Worm (Caenorhabditis elegans) whole organism, mixed stage, embryonic: ENCODE results near the gene Y62H9A.1.

ENCODE experiments used
- M03D4.4 ChIP-seq: sonication (generic microtip); optimal IDR thresholded peaks from 2 replicates; lab custom pipeline; 2017; ENCODE audit warnings: mild to moderate bottlenecking, missing genetic modification characterization, missing compliant biosample characterization
- bed-3 ChIP-seq: fragments of 200-800 bp; sonication (Bioruptor generic); optimal IDR thresholded peaks from 3 replicates; lab custom pipeline; 2018; ENCODE audit warnings: mild to moderate bottlenecking, missing genetic modification characterization, moderate library complexity, missing compliant biosample characterization
- blmp-1 ChIP-seq: fragments of 150-350 bp; optimal IDR thresholded peaks from 2 replicates; lab custom pipeline; 2014; ENCODE audit warnings: missing biosample characterization, missing genetic modification characterization
- ceh-39 ChIP-seq: fragments of 150-350 bp; optimal IDR thresholded peaks from 2 replicates; lab custom pipeline; 2014; ENCODE audit warnings: missing biosample characterization, missing genetic modification characterization
- ceh-43 ChIP-seq: fragments of 200-800 bp; sonication (Bioruptor generic); optimal IDR thresholded peaks from 2 replicates; lab custom pipeline; 2018; ENCODE audit warnings: mild to moderate bottlenecking, missing genetic modification characterization, moderate library complexity, missing compliant biosample characterization
- ceh-83 ChIP-seq: fragments of 200-800 bp; sonication (Bioruptor generic); optimal IDR thresholded peaks from 2 replicates; lab custom pipeline; 2018; ENCODE audit warnings: mild to moderate bottlenecking, missing genetic modification characterization, missing compliant biosample characterization
- ces-1 ChIP-seq: fragments of 150-350 bp; optimal IDR thresholded peaks from 2 replicates; lab custom pipeline; 2014; ENCODE audit warnings: missing biosample characterization, missing genetic modification reagents, missing genetic modification characterization
- cnd-1 ChIP-seq: fragments of 200-800 bp; sonication (Bioruptor generic); optimal IDR thresholded peaks from 2 replicates; lab custom pipeline; 2018; ENCODE audit warnings: mild to moderate bottlenecking, missing genetic modification characterization, missing compliant biosample characterization
- drap-1 ChIP-seq: fragments of 200-800 bp; sonication (Bioruptor generic); optimal IDR thresholded peaks from 3 replicates; lab custom pipeline; 2018; ENCODE audit warnings: mild to moderate bottlenecking, missing genetic modification characterization, missing compliant biosample characterization
- elt-1 ChIP-seq: sonication (generic microtip); optimal IDR thresholded peaks from 2 replicates; lab custom pipeline; 2017; ENCODE audit warnings: missing genetic modification characterization, mild to moderate bottlenecking, missing compliant biosample characterization, antibody characterized with exemption, moderate library complexity, borderline replicate concordance; ENCODE audit not compliant: insufficient read depth
- elt-3 ChIP-seq: fragments of 150-350 bp; optimal IDR thresholded peaks from 2 replicates; lab custom pipeline; 2014; ENCODE audit warnings: missing biosample characterization, missing genetic modification characterization
- flh-1 ChIP-seq: fragments of 200-800 bp; sonication (Bioruptor generic); optimal IDR thresholded peaks from 2 replicates; lab custom pipeline; 2018; ENCODE audit warnings: mild to moderate bottlenecking, missing genetic modification characterization, moderate library complexity, missing compliant biosample characterization
- ham-2 ChIP-seq: fragments of 200-800 bp; sonication (Bioruptor generic); optimal IDR thresholded peaks from 2 replicates; lab custom pipeline; 2018; ENCODE audit warnings: mild to moderate bottlenecking, missing genetic modification characterization, missing compliant biosample characterization
- lin-13 ChIP-seq: fragments of 150-350 bp; optimal IDR thresholded peaks from 2 replicates; lab custom pipeline; 2014; ENCODE audit warnings: missing biosample characterization, missing genetic modification characterization
- lin-32 ChIP-seq: fragments of 200-800 bp; sonication (Bioruptor generic); optimal IDR thresholded peaks from 2 replicates; lab custom pipeline; 2018; ENCODE audit warnings: mild to moderate bottlenecking, missing genetic modification characterization, missing compliant biosample characterization
- lsy-2 ChIP-seq: fragments of 150-350 bp; optimal IDR thresholded peaks from 2 replicates; lab custom pipeline; 2014; ENCODE audit warnings: missing biosample characterization, missing genetic modification characterization
- mab-5 ChIP-seq: fragments of 150-350 bp; optimal IDR thresholded peaks from 2 replicates; lab custom pipeline; 2014; ENCODE audit warnings: missing biosample characterization, missing genetic modification characterization
- mep-1 ChIP-seq: fragments of 150-350 bp; optimal IDR thresholded peaks from 2 replicates; lab custom pipeline; 2017; ENCODE audit warnings: missing biosample characterization, missing genetic modification reagents, missing genetic modification characterization, inconsistent platforms
- mls-2 ChIP-seq: sonication (generic microtip); optimal IDR thresholded peaks from 2 replicates; lab custom pipeline; 2016; ENCODE audit warnings: mild to moderate bottlenecking, missing genetic modification characterization, moderate library complexity, missing compliant biosample characterization
- nhr-237 ChIP-seq: fragments of 150-350 bp; optimal IDR thresholded peaks from 2 replicates; lab custom pipeline; 2014; ENCODE audit warnings: missing biosample characterization, missing genetic modification characterization
- nhr-28 ChIP-seq: fragments of 150-350 bp; optimal IDR thresholded peaks from 2 replicates; lab custom pipeline; 2014; ENCODE audit warnings: missing biosample characterization, missing genetic modification characterization
- nhr-76 ChIP-seq: sonication (generic microtip); optimal IDR thresholded peaks from 2 replicates; lab custom pipeline; 2017; ENCODE audit warnings: missing biosample characterization, missing genetic modification characterization
- pha-4 ChIP-seq: fragments of 150-350 bp; optimal IDR thresholded peaks from 2 replicates; lab custom pipeline; 2018; ENCODE audit warnings: missing biosample characterization, missing genetic modification reagents, missing genetic modification characterization
- sem-2 ChIP-seq: fragments of 200-800 bp; sonication (Bioruptor generic); optimal IDR thresholded peaks from 2 replicates; lab custom pipeline; 2018; ENCODE audit warnings: mild to moderate bottlenecking, missing genetic modification characterization, missing compliant biosample characterization
- snpc-4 ChIP-seq: fragments of 150-350 bp; optimal IDR thresholded peaks from 2 replicates; lab custom pipeline; 2014; ENCODE audit warnings: missing biosample characterization, missing genetic modification characterization
- sptf-1 ChIP-seq: sonication (generic microtip); optimal IDR thresholded peaks from 2 replicates; lab custom pipeline; 2017; ENCODE audit warnings: mild to moderate bottlenecking, missing genetic modification characterization, moderate library complexity, missing compliant biosample characterization
- tbx-8 ChIP-seq: fragments of 200-800 bp; sonication (Bioruptor generic); optimal IDR thresholded peaks from 2 replicates; lab custom pipeline; 2018; ENCODE audit warnings: mild to moderate bottlenecking, missing genetic modification characterization, moderate library complexity, missing compliant biosample characterization
- unc-120 ChIP-seq: sonication (generic microtip); optimal IDR thresholded peaks from 2 replicates; lab custom pipeline; 2017; ENCODE audit warnings: missing genetic modification characterization, missing compliant biosample characterization; ENCODE audit not compliant: poor library complexity, severe bottlenecking
- unc-39 ChIP-seq: fragments of 150-350 bp; optimal IDR thresholded peaks from 2 replicates; lab custom pipeline; 2014; ENCODE audit warnings: missing biosample characterization, missing genetic modification characterization
- zip-8 ChIP-seq: fragments of 150-350 bp; optimal IDR thresholded peaks from 2 replicates; lab custom pipeline; 2014; ENCODE audit warnings: missing biosample characterization, missing genetic modification characterization
- ztf-11 ChIP-seq: fragments of 150-350 bp; optimal IDR thresholded peaks from 2 replicates; lab custom pipeline; 2014; ENCODE audit warnings: missing biosample characterization, missing genetic modification characterization

The Y62H9A.1 gene

ce11 chrX:11837378-11837777 lies 38.0 kb upstream of the Y62H9A.1 start, which contains the start of gene taf-7.1:
Gene taf-7.1 (minus strand): TSS chrX:11837478.
- TF ChIP-seq ztf-11 (tag; lab: Kevin White, UChicago) (no peak), flh-1 (no peak), bed-3 (GFP tag; lab: Kevin White, UChicago) (no peak), ceh-43 (GFP tag; lab: Kevin White, UChicago) (no peak), ceh-83 (no peak), ces-1 (GFP tag; lab: Kevin White, UChicago) (no peak), lin-32 (GFP tag; lab: Kevin White, UChicago) (no peak), mls-2 (tag; lab: Kevin White, UChicago) (no peak), mep-1 (tag; lab: Kevin White, UChicago) (no peak), zip-8 (tag; lab: Kevin White, UChicago) (no peak), drap-1 (GFP tag; lab: Kevin White, UChicago) (no peak), nhr-237 (tag; lab: Kevin White, UChicago) (no peak), lsy-2 (tag; lab: Kevin White, UChicago) (no peak), mab-5 (tag; lab: Kevin White, UChicago) (no peak), cnd-1 (no peak), sptf-1 (tag; lab: Kevin White, UChicago) (no peak), M03D4.4 (tag; lab: Kevin White, UChicago) (no peak)

ce11 chrX:11843363-11843762 lies 32.0 kb upstream of the Y62H9A.1 start, which contains the start of gene F54F7.2:
Gene F54F7.2 (plus strand): TSS chrX:11843663.
- TF ChIP-seq unc-39 (tag; lab: Kevin White, UChicago) (no peak), cnd-1 (no peak), ceh-83 (no peak), ces-1 (GFP tag; lab: Kevin White, UChicago) (no peak), lsy-2 (tag; lab: Kevin White, UChicago) (no peak), sptf-1 (tag; lab: Kevin White, UChicago) (no peak), ceh-39 (tag; lab: Kevin White, UChicago) (no peak), zip-8 (tag; lab: Kevin White, UChicago) (no peak), pha-4 (tag; lab: Kevin White, UChicago) (no peak), tbx-8 (no peak), snpc-4 (no peak), lin-32 (GFP tag; lab: Kevin White, UChicago) (no peak), nhr-76 (no peak), nhr-28 (tag; lab: Kevin White, UChicago) (no peak), lin-13 (tag; lab: Kevin White, UChicago) (no peak)

ce11 chrX:11848618-11849017 lies 26.7 kb upstream of the Y62H9A.1 start, which contains the start of gene F54F7.9:
Gene F54F7.9 (minus strand): TSS chrX:11848718.
- TF ChIP-seq elt-1 (tag; lab: Kevin White, UChicago) (no peak), lsy-2 (tag; lab: Kevin White, UChicago) (no peak), mls-2 (tag; lab: Kevin White, UChicago) (no peak), nhr-76 (no peak), drap-1 (GFP tag; lab: Kevin White, UChicago) (no peak)

ce11 chrX:11850082-11850481 lies 25.3 kb upstream of the Y62H9A.1 start, which contains the start of gene F54F7.3:
Gene F54F7.3 (minus strand): TSS chrX:11850182.
- TF ChIP-seq pha-4 (tag; lab: Kevin White, UChicago) (no peak), blmp-1 (tag; lab: Kevin White, UChicago) (no peak), mep-1 (tag; lab: Kevin White, UChicago) (no peak), sptf-1 (tag; lab: Kevin White, UChicago) (no peak), unc-120 (tag; lab: Kevin White, UChicago) (no peak), drap-1 (GFP tag; lab: Kevin White, UChicago) (no peak), ceh-83 (no peak), elt-1 (tag; lab: Kevin White, UChicago) (no peak), nhr-76 (no peak), mls-2 (tag; lab: Kevin White, UChicago) (no peak), elt-3 (tag; lab: Kevin White, UChicago) (no peak), flh-1 (no peak), ztf-11 (tag; lab: Kevin White, UChicago) (no peak), ceh-39 (tag; lab: Kevin White, UChicago) (no peak), tbx-8 (no peak), sem-2 (GFP tag; lab: Kevin White, UChicago) (no peak), ham-2 (GFP tag; lab: Kevin White, UChicago) (no peak), M03D4.4 (tag; lab: Kevin White, UChicago) (no peak)
